Worm (Caenorhabditis elegans): ENCODE results near the gene ZK112.4.
A peak's percentile ranks its signal among the peaks of the same experiment; 100 is the strongest.

DNA sequence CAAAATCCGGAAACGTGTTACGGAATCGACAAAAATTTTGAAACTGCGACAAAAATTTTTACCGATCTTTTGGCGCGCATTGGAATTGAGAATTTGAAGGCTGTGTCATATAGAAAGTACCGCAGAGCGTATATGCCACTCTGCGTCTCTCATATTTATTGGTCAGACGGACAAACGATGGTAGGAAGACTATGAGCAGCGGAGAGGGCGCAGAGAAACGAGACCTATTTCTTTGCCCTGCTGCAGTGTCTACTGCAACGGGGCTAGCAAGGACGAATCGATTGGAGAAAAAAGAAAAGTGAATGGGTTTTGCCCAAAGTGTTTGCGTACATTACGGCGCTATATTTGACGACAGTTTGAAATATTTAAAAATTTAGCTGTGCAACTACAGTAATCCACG lies 19.7 kb downstream of the ZK112.4 start:
- TF ChIP-seq nhr-12 (tag; optimal IDR thresholded peaks at IDR 0.05) (no peak), nhr-237 (tag; optimal IDR thresholded peaks at IDR 0.05) (peak; percentile 60), elt-1 (tag; optimal IDR thresholded peaks at IDR 0.05; ENCODE audit: borderline replicate concordance, insufficient read depth) (no peak), blmp-1 (tag; optimal IDR thresholded peaks at IDR 0.05) (no peak)

Measured in whole organism, mixed stage, embryonic.